Fruit fly (Drosophila melanogaster) whole organism, pupa: Measurements from ENCODE around the gene CG5167.

ENCODE experiments used
- CG10348 ChIP-seq: fragments of 200-800 bp; sonication (Bioruptor generic); IDR thresholded peaks from 2 replicates; pipeline ENCODE4 v1.3.6; 2022; ENCODE audit warnings: missing biosample characterization, missing genetic modification characterization
- CG12605 ChIP-seq: fragments of 200-800 bp; sonication (Bioruptor generic); IDR thresholded peaks from 2 replicates; pipeline ENCODE4 v1.3.6; 2022; ENCODE audit warnings: missing biosample characterization, missing genetic modification characterization
- CG13204 ChIP-seq: fragments of 200-800 bp; sonication (Bioruptor generic); optimal IDR thresholded peaks from 2 replicates; lab custom pipeline; 2018; ENCODE audit warnings: missing biosample characterization, mild to moderate bottlenecking, missing genetic modification characterization, moderate library complexity
- CG14655 ChIP-seq: fragments of 200-800 bp; sonication (Bioruptor generic); optimal IDR thresholded peaks from 3 replicates; lab custom pipeline; 2017; ENCODE audit warnings: mild to moderate bottlenecking, missing biosample characterization, missing genetic modification reagents, missing genetic modification characterization
- CG15710 ChIP-seq: fragments of 200-800 bp; sonication (Bioruptor generic); optimal IDR thresholded peaks from 2 replicates; lab custom pipeline; 2018; ENCODE audit warnings: missing biosample characterization, mild to moderate bottlenecking, missing genetic modification characterization, moderate library complexity
- CG17806 ChIP-seq: fragments of 200-800 bp; sonication (Bioruptor generic); optimal IDR thresholded peaks from 2 replicates; lab custom pipeline; 2018; ENCODE audit warnings: missing biosample characterization, mild to moderate bottlenecking, missing genetic modification characterization, moderate library complexity
- CG32121 ChIP-seq: fragments of 200-800 bp; sonication (Bioruptor generic); IDR thresholded peaks from 2 replicates; pipeline ENCODE4 v1.3.6; 2022; ENCODE audit warnings: missing biosample characterization, missing genetic modification characterization
- CG34367 ChIP-seq: fragments of 200-800 bp; sonication (Bioruptor generic); optimal IDR thresholded peaks from 2 replicates; lab custom pipeline; 2018; ENCODE audit warnings: missing biosample characterization, mild to moderate bottlenecking, missing genetic modification characterization
- CG4496 ChIP-seq: fragments of 200-800 bp; sonication (Bioruptor generic); IDR thresholded peaks from 3 replicates; pipeline ENCODE4 v1.3.6; 2022; ENCODE audit warnings: missing biosample characterization, missing genetic modification characterization
- CG8159 ChIP-seq: fragments of 200-800 bp; sonication (Bioruptor generic); optimal IDR thresholded peaks from 3 replicates; lab custom pipeline; 2018; ENCODE audit warnings: missing biosample characterization, mild to moderate bottlenecking, missing genetic modification characterization, moderate library complexity
- CG8301 ChIP-seq: fragments of 200-800 bp; sonication (Bioruptor generic); optimal IDR thresholded peaks from 2 replicates; lab custom pipeline; 2018; ENCODE audit warnings: missing biosample characterization, mild to moderate bottlenecking, missing genetic modification characterization
- CG9948 ChIP-seq: fragments of 200-800 bp; sonication (Bioruptor generic); optimal IDR thresholded peaks from 2 replicates; lab custom pipeline; 2018; ENCODE audit warnings: missing biosample characterization, mild to moderate bottlenecking, missing genetic modification characterization, moderate library complexity
- D1 ChIP-seq: fragments of 200-800 bp; sonication (Bioruptor generic); optimal IDR thresholded peaks from 2 replicates; lab custom pipeline; 2018; ENCODE audit warnings: missing biosample characterization, mild to moderate bottlenecking, missing genetic modification characterization, moderate library complexity
- EcR ChIP-seq: fragments of 200-800 bp; sonication (Bioruptor generic); optimal IDR thresholded peaks from 3 replicates; lab custom pipeline; 2019; ENCODE audit warnings: missing biosample characterization, missing genetic modification characterization, mild to moderate bottlenecking, moderate library complexity, missing genetic modification reagents
- Ets98B ChIP-seq: fragments of 200-800 bp; sonication (Bioruptor generic); IDR thresholded peaks from 2 replicates; pipeline ENCODE4 v1.3.6; 2022; ENCODE audit warnings: missing biosample characterization, missing genetic modification characterization
- Pif1A ChIP-seq: fragments of 200-800 bp; sonication (Bioruptor generic); optimal IDR thresholded peaks from 3 replicates; lab custom pipeline; 2016; ENCODE audit warnings: missing biosample characterization, missing genetic modification characterization
- Pif1B ChIP-seq: fragments of 200-800 bp; sonication (Bioruptor generic); optimal IDR thresholded peaks from 3 replicates; lab custom pipeline; 2016; ENCODE audit warnings: missing biosample characterization, missing genetic modification characterization
- Snoo ChIP-seq: fragments of 200-800 bp; sonication (Bioruptor generic); optimal IDR thresholded peaks from 3 replicates; lab custom pipeline; 2017; ENCODE audit warnings: missing biosample characterization, mild to moderate bottlenecking, missing genetic modification characterization, inconsistent platforms
- fd96Ca ChIP-seq: fragments of 200-800 bp; sonication (Bioruptor generic); IDR thresholded peaks from 3 replicates; pipeline ENCODE4 v1.3.6; 2022; ENCODE audit warnings: missing biosample characterization, missing genetic modification characterization
- gl ChIP-seq: fragments of 200-800 bp; sonication (Bioruptor generic); optimal IDR thresholded peaks from 2 replicates; lab custom pipeline; 2018; ENCODE audit warnings: missing biosample characterization, mild to moderate bottlenecking, missing genetic modification characterization
- rn ChIP-seq: fragments of 200-800 bp; sonication (Bioruptor generic); IDR thresholded peaks from 2 replicates; pipeline ENCODE4 v1.3.6; 2022; ENCODE audit warnings: missing biosample characterization, missing genetic modification characterization

The CG5167 gene

DNA sequence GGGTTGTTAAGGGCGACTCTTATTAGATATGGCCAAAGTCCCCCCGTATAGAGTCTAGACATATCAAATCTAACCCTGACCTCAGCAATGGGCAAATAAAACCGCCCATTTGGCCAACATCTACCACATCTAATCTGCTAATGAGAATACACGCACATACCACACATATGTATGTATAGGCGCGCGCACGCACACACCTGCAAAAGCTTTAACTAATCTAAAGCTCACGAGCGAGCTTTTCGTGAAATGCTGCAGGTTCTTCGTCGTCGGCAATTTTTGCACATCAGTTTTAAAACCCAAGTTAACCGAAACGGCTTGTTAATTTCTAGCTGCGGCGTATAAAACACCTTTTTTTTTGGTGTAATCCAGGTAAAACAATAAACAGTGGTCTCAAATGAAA, 37.4 kb downstream of the CG5167 start:
- TF ChIP-seq D1, result no peak

DNA sequence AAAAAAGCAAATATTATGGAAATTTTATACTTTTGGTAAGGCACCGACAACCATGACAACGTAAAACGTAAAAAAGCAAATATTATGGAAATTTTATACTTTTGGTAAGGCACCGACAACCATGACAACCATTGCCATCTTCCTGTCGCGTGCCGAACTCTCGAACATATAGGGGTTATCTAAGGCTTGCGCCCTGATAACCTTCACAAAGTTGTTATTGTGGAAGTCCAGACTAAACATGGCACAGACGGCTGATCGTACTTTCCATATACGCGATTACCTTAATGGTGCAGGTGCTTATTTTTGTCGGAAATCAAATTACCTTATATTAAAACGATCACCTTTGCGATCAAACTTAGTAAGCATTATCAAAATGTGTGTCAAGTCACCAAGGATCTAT, 39.1 kb downstream of the CG5167 start:
- TF ChIP-seq CG15710 (tag; lab: Kevin White, UChicago), result no peak
- no peak for TF ChIP-seq Pif1B (GFP tag; lab: Kevin White, UChicago)
- TF ChIP-seq CG12605, result no peak
- no peak for TF ChIP-seq CG9948 (tag; lab: Kevin White, UChicago)
- TF ChIP-seq CG10348, result no peak
- TF ChIP-seq gl (tag; lab: Kevin White, UChicago), result no peak
- TF ChIP-seq D1, result no peak
- TF ChIP-seq CG8159, result no peak
- TF ChIP-seq fd96Ca, result no peak
- TF ChIP-seq CG32121, result no peak
- no peak for TF ChIP-seq CG4496 (GFP tag; lab: Robert Waterston, UW)
- no peak for TF ChIP-seq Ets98B (GFP tag; lab: Robert Waterston, UW)
- TF ChIP-seq CG13204 (GFP tag; lab: Kevin White, UChicago), result no peak
- TF ChIP-seq Snoo (tag; lab: Kevin White, UChicago), result no peak
- TF ChIP-seq CG34367 (tag; lab: Kevin White, UChicago), result no peak
- TF ChIP-seq EcR (GFP tag; lab: Kevin White, UChicago), result no peak
- TF ChIP-seq Pif1A, result no peak

DNA sequence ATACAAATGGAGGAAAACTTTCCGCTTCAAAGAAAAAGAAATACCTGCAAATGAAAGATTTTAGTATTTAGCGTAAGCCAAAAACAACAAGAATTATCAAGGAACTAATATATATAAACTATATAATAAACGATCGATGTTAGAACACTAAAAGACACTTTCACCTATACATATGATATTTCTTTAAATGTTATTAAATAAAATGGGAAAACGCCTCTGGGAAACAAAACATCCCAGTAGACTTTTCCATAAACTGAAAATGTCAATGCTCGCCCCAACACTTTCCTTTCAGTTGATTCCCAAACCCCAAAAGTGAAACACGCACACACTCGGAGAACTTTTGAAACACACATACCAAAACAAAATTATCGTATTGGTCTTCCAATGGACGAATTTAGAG, 41.0 kb downstream of the CG5167 start, which contains the start of gene vrs:
Gene vrs (plus strand): TSS at position 301 of the 400 bp plus-strand sequence.
- TF ChIP-seq CG10348, result no peak
- no peak for TF ChIP-seq Pif1B (GFP tag; lab: Kevin White, UChicago)
- no peak for TF ChIP-seq CG15710 (tag; lab: Kevin White, UChicago)
- TF ChIP-seq CG4496 (GFP tag; lab: Robert Waterston, UW), result no peak
- no peak for TF ChIP-seq CG8301
- TF ChIP-seq CG32121, result no peak
- no peak for TF ChIP-seq CG13204 (GFP tag; lab: Kevin White, UChicago)
- TF ChIP-seq Ets98B (GFP tag; lab: Robert Waterston, UW), result no peak
- no peak for TF ChIP-seq gl (tag; lab: Kevin White, UChicago)
- no peak for TF ChIP-seq CG34367 (tag; lab: Kevin White, UChicago)

DNA sequence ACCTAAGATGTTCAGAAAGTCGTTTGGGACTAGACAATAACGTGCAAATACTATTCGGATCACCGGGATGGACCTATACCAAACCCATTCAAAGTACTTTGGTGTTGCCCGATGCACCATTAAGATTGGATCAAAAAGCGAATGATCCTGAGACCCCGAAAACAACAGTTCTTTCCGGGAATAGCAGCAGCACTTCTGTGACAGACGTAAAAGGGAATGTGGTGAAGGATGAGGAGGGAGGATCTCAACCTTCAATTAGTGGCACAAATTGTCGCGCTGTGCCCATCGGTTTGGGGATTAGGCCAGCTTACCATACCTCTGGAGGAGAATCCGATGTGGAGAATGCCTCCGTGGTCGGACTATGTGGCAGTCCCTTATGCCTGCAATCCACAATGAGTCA, 42.0 kb downstream of the CG5167 start:
- TF ChIP-seq CG13204 (GFP tag; lab: Kevin White, UChicago), result no peak

DNA sequence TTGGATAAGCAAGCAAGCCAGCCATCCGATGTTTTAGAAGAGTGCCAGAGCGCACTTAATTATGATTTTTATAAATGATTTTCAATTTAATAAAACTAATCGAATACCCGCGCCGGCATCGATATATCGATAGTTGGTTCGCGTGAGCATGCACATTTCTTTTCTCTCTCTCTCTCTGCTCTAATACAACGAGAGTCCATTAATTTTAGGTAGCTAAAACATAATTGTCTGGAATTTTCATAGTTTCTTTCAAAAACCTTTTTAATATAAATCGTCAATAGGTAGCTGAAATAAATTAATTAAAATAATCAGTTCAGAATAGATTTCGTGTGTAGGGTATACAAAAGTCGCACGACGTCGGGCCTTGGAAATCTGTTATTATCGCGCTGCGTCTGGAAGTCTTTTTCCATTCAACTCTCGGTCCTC, 42.6 kb downstream of the CG5167 start, which contains the start of gene CG18549:
Gene CG18549 (plus strand): TSS at position 408 of the 426 bp plus-strand sequence.
- TF ChIP-seq CG8159 (peak; percentile 100), Pif1A (peak; percentile 100), CG14655 (GFP tag; lab: Kevin White, UChicago) (peak; percentile 100), D1 (peak; percentile 100), CG4496 (GFP tag; lab: Robert Waterston, UW) (peak; percentile 100), CG10348 (peak; percentile 99), CG17806 (tag; lab: Kevin White, UChicago) (peak; percentile 100), Pif1B (GFP tag; lab: Kevin White, UChicago) (peak; percentile 100), rn (GFP tag; lab: Robert Waterston, UW) (peak; percentile 100), CG34367 (tag; lab: Kevin White, UChicago) (peak; percentile 100), fd96Ca (peak; percentile 100), CG8301 (peak; percentile 100), CG32121 (peak; percentile 100), CG9948 (tag; lab: Kevin White, UChicago) (peak; percentile 100), gl (tag; lab: Kevin White, UChicago) (peak; percentile 99), CG13204 (GFP tag; lab: Kevin White, UChicago) (peak; percentile 99), CG15710 (tag; lab: Kevin White, UChicago) (peak; percentile 100), EcR (GFP tag; lab: Kevin White, UChicago) (peak; percentile 91), Ets98B (GFP tag; lab: Robert Waterston, UW) (peak; percentile 100), CG12605 (peak; percentile 100), Snoo (tag; lab: Kevin White, UChicago) (peak; percentile 100)
- TF ChIP-seq, all 21 proteins: peak for 21

DNA sequence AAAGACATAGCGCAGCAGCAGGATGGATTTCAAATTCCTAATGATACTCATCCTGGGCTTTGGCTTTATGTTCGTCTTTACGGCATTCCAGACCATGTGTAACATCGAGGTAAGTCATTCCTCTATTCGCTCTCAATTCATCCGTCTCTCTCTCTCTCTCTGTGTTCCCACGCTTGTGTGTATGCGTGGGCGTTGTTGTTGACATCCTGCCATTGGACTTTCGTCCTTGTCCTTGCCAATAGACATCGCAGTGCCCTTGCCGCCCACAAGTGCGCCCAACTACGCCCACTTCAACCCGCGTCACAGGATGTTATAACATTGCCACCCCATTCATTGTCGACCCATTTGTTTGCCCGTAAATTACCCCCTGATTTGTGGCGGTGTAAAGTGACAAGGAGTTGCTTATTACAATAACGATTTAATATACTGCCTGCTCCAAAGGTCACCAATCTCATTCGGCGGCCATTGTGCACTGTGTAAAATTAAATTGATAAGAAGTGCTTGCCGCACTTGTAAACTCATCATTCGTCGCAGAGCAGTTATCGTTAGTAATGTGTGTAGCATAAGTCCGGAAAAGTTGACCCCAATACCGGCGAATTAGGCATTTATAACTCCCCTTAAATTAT, 43.4 kb downstream of the CG5167 start:
- TF ChIP-seq CG9948 (tag; lab: Kevin White, UChicago) (peak; percentile 5), CG8301 (no peak), CG4496 (GFP tag; lab: Robert Waterston, UW) (no peak; the same call in 2 of the 3 replicates), EcR (GFP tag; lab: Kevin White, UChicago) (peak; percentile 34), Ets98B (GFP tag; lab: Robert Waterston, UW) (no peak), CG10348 (no peak), rn (GFP tag; lab: Robert Waterston, UW) (no peak), CG12605 (no peak), CG13204 (GFP tag; lab: Kevin White, UChicago) (peak; percentile 52), CG8159 (peak; percentile 18), D1 (no peak), Snoo (tag; lab: Kevin White, UChicago) (no peak), Pif1B (GFP tag; lab: Kevin White, UChicago) (no peak), CG32121 (peak; percentile 43), fd96Ca (peak; percentile 24; the same call in 1 of the 3 replicates), Pif1A (peak; percentile 5), CG17806 (tag; lab: Kevin White, UChicago) (no peak), gl (tag; lab: Kevin White, UChicago) (peak; percentile 51), CG34367 (tag; lab: Kevin White, UChicago) (no peak), CG15710 (tag; lab: Kevin White, UChicago) (no peak), CG14655 (GFP tag; lab: Kevin White, UChicago) (no peak)
